Worm (Caenorhabditis elegans) whole organism, mixed stage, embryonic: ENCODE results near the gene F52E1.2.

Experiments
- lsy-2 ChIP-seq: fragments of 150-350 bp; optimal IDR thresholded peaks from 2 replicates; lab custom pipeline; 2014; ENCODE audit warnings: missing biosample characterization, missing genetic modification characterization
- mab-5 ChIP-seq: fragments of 150-350 bp; optimal IDR thresholded peaks from 2 replicates; lab custom pipeline; 2014; ENCODE audit warnings: missing biosample characterization, missing genetic modification characterization
- nhr-12 ChIP-seq: fragments of 150-350 bp; optimal IDR thresholded peaks from 2 replicates; lab custom pipeline; 2014; ENCODE audit warnings: missing biosample characterization, missing genetic modification characterization
- nhr-2 ChIP-seq: fragments of 150-350 bp; optimal IDR thresholded peaks from 2 replicates; lab custom pipeline; 2014; ENCODE audit warnings: missing biosample characterization, missing genetic modification characterization
- nhr-237 ChIP-seq: fragments of 150-350 bp; optimal IDR thresholded peaks from 2 replicates; lab custom pipeline; 2014; ENCODE audit warnings: missing biosample characterization, missing genetic modification characterization
- nhr-28 ChIP-seq: fragments of 150-350 bp; optimal IDR thresholded peaks from 2 replicates; lab custom pipeline; 2014; ENCODE audit warnings: missing biosample characterization, missing genetic modification characterization
- snpc-4 ChIP-seq: fragments of 150-350 bp; optimal IDR thresholded peaks from 2 replicates; lab custom pipeline; 2014; ENCODE audit warnings: missing biosample characterization, missing genetic modification characterization
- tbx-8 ChIP-seq: fragments of 200-800 bp; sonication (Bioruptor generic); optimal IDR thresholded peaks from 2 replicates; lab custom pipeline; 2018; ENCODE audit warnings: mild to moderate bottlenecking, missing genetic modification characterization, moderate library complexity, missing compliant biosample characterization
- zip-8 ChIP-seq: fragments of 150-350 bp; optimal IDR thresholded peaks from 2 replicates; lab custom pipeline; 2014; ENCODE audit warnings: missing biosample characterization, missing genetic modification characterization

DNA sequence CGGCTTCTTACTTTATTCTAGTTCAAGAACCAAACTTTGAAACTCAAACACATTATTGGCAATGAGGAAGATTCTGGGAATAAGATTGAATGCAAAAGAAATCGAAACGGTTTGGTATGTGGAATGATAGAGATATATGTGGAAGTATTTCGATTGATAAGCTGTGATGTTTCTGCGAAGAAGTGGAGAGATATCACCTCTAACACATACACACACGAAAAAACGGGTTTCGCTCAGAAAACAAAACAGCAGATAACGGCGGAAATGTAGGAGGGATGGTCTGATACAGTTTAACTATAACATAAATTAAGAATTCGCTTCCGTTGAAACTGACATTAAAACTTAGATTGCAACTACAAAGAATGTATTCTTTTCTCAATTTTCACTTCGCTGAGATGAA, 9.1 kb upstream of the F52E1.2 start:
- TF ChIP-seq lsy-2 (tag; lab: Kevin White, UChicago) = no peak
- TF ChIP-seq snpc-4 (tag; lab: Kevin White, UChicago) = no peak
- TF ChIP-seq zip-8 (tag; lab: Kevin White, UChicago) = no peak
- TF ChIP-seq nhr-237 (tag; lab: Kevin White, UChicago) = no peak
- no peak for TF ChIP-seq nhr-28 (tag; lab: Kevin White, UChicago)
- no peak for TF ChIP-seq nhr-12 (tag; lab: Kevin White, UChicago)
- no peak for TF ChIP-seq nhr-2 (tag; lab: Kevin White, UChicago)
- TF ChIP-seq mab-5 (tag; lab: Kevin White, UChicago) = no peak
- TF ChIP-seq tbx-8 = no peak
